Fruit fly (Drosophila melanogaster) whole organism, embryonic: ENCODE measurements around the gene CG15356.

Source experiments
- CG10267 ChIP-seq: fragments of 200-800 bp; sonication (Bioruptor generic); optimal IDR thresholded peaks from 2 replicates; lab custom pipeline; 2018; ENCODE audit warnings: missing biosample characterization, mild to moderate bottlenecking, missing genetic modification characterization, moderate library complexity
- CG10274 ChIP-seq: fragments of 200-800 bp; sonication (Bioruptor generic); optimal IDR thresholded peaks from 3 replicates; lab custom pipeline; 2017; ENCODE audit warnings: missing biosample characterization, mild to moderate bottlenecking, missing genetic modification characterization
- CG11085 ChIP-seq: fragments of 200-800 bp; sonication (Bioruptor generic); IDR thresholded peaks from 2 replicates; pipeline ENCODE4 v1.3.6; 2022; ENCODE audit warnings: missing biosample characterization, missing genetic modification characterization
- CG12104 ChIP-seq: fragments of 200-800 bp; sonication (Bioruptor generic); optimal IDR thresholded peaks from 3 replicates; lab custom pipeline; 2016; ENCODE audit warnings: missing biosample characterization, missing genetic modification characterization
- CG12659 ChIP-seq: fragments of 200-800 bp; sonication (Bioruptor generic); optimal IDR thresholded peaks from 3 replicates; lab custom pipeline; 2017; ENCODE audit warnings: mild to moderate bottlenecking, missing biosample characterization, missing genetic modification reagents, missing genetic modification characterization
- CG13123 ChIP-seq: fragments of 200-800 bp; sonication (Bioruptor generic); optimal IDR thresholded peaks from 2 replicates; lab custom pipeline; 2016; ENCODE audit warnings: missing biosample characterization, missing genetic modification characterization
- CG15073 ChIP-seq: fragments of 200-800 bp; sonication (Bioruptor generic); optimal IDR thresholded peaks from 2 replicates; lab custom pipeline; 2016; ENCODE audit warnings: missing biosample characterization, missing genetic modification characterization
- CG15269 ChIP-seq: fragments of 200-800 bp; sonication (Bioruptor generic); optimal IDR thresholded peaks from 2 replicates; lab custom pipeline; 2018; ENCODE audit warnings: missing biosample characterization, mild to moderate bottlenecking, missing genetic modification characterization, moderate library complexity
- CG15479 ChIP-seq: fragments of 200-800 bp; sonication (Bioruptor generic); optimal IDR thresholded peaks from 3 replicates; lab custom pipeline; 2019; ENCODE audit warnings: missing biosample characterization, mild to moderate bottlenecking, missing genetic modification characterization, moderate library complexity
- CG16813 ChIP-seq: fragments of 200-800 bp; sonication (Bioruptor generic); IDR thresholded peaks from 3 replicates; pipeline ENCODE4 v1.3.6; 2022; ENCODE audit warnings: missing biosample characterization, missing genetic modification characterization; ENCODE audit not compliant: partially characterized antibody
- CG18262 ChIP-seq: fragments of 200-800 bp; optimal IDR thresholded peaks from 3 replicates; lab custom pipeline; 2019; ENCODE audit warnings: missing biosample characterization, mild to moderate bottlenecking, missing genetic modification characterization, moderate library complexity
- CG2116 ChIP-seq: fragments of 200-800 bp; sonication (Bioruptor generic); optimal IDR thresholded peaks from 3 replicates; lab custom pipeline; 2018; ENCODE audit warnings: missing biosample characterization, mild to moderate bottlenecking, missing genetic modification characterization
- CG32532 ChIP-seq: fragments of 200-800 bp; sonication (Bioruptor generic); IDR thresholded peaks from 2 replicates; pipeline ENCODE4 v1.3.6; 2022; ENCODE audit warnings: missing biosample characterization, missing genetic modification characterization
- CG7786 ChIP-seq: fragments of 200-800 bp; sonication (Bioruptor generic); optimal IDR thresholded peaks from 2 replicates; lab custom pipeline; 2016; ENCODE audit warnings: missing biosample characterization, missing genetic modification characterization
- CG8089 ChIP-seq: fragments of 200-800 bp; sonication (Bioruptor generic); optimal IDR thresholded peaks from 3 replicates; lab custom pipeline; 2016; ENCODE audit warnings: missing biosample characterization, missing genetic modification characterization
- CG8281 ChIP-seq: fragments of 200-800 bp; sonication (Bioruptor generic); optimal IDR thresholded peaks from 2 replicates; lab custom pipeline; 2018; ENCODE audit warnings: missing biosample characterization, mild to moderate bottlenecking, missing genetic modification characterization, moderate library complexity
- CkIIα-i1 ChIP-seq: fragments of 200-800 bp; sonication (Bioruptor generic); IDR thresholded peaks from 2 replicates; pipeline ENCODE4 v1.3.6; 2022; ENCODE audit warnings: missing biosample characterization, missing genetic modification characterization
- Dbx ChIP-seq: fragments of 200-800 bp; sonication (Bioruptor generic); IDR thresholded peaks from 3 replicates; pipeline ENCODE4 v1.3.6; 2022; ENCODE audit warnings: missing biosample characterization, missing genetic modification characterization
- Gug ChIP-seq: fragments of 200-800 bp; sonication (Bioruptor generic); IDR thresholded peaks from 4 replicates; pipeline ENCODE4 v1.3.6; 2022; ENCODE audit warnings: missing biosample characterization, missing genetic modification characterization
- Hey ChIP-seq: fragments of 200-800 bp; sonication (Bioruptor generic); optimal IDR thresholded peaks from 3 replicates; lab custom pipeline; 2018; ENCODE audit warnings: missing biosample characterization, mild to moderate bottlenecking, missing genetic modification characterization
- MESR4 ChIP-seq: fragments of 200-800 bp; sonication (Bioruptor generic); optimal IDR thresholded peaks from 2 replicates; lab custom pipeline; 2018; ENCODE audit warnings: missing biosample characterization, mild to moderate bottlenecking, missing genetic modification characterization, moderate library complexity
- NK7.1 ChIP-seq: fragments of 200-800 bp; sonication (Bioruptor generic); optimal IDR thresholded peaks from 3 replicates; lab custom pipeline; 2016; ENCODE audit warnings: missing biosample characterization, missing genetic modification characterization
- Nf-YB ChIP-seq: fragments of 200-800 bp; sonication (Bioruptor generic); optimal IDR thresholded peaks from 3 replicates; lab custom pipeline; 2019; ENCODE audit warnings: missing biosample characterization, mild to moderate bottlenecking, missing genetic modification characterization, moderate library complexity
- Nf-YC ChIP-seq: fragments of 200-800 bp; optimal IDR thresholded peaks from 3 replicates; lab custom pipeline; 2019; ENCODE audit warnings: missing biosample characterization, mild to moderate bottlenecking, missing genetic modification characterization, moderate library complexity
- Oaz ChIP-seq: fragments of 200-800 bp; sonication (Bioruptor generic); IDR thresholded peaks from 2 replicates; pipeline ENCODE4 v1.3.6; 2022; ENCODE audit warnings: missing biosample characterization, missing genetic modification characterization
- crol ChIP-seq: fragments of 200-800 bp; sonication (Bioruptor generic); IDR thresholded peaks from 2 replicates; pipeline ENCODE4 v1.3.6; 2022; ENCODE audit warnings: missing biosample characterization, missing genetic modification characterization
- dpn ChIP-seq, 2 experiments: fragments of 200-800 bp; sonication (Bioruptor generic); optimal IDR thresholded peaks; 3 replicates each; lab custom pipeline; 2016; ENCODE audit warnings: missing biosample characterization in 2 of 2, missing genetic modification characterization in 2 of 2
- gcm ChIP-seq: fragments of 200-800 bp; sonication (Bioruptor generic); optimal IDR thresholded peaks from 2 replicates; lab custom pipeline; 2019; ENCODE audit warnings: missing biosample characterization, mild to moderate bottlenecking, missing genetic modification characterization, moderate library complexity
- gsb ChIP-seq: fragments of 200-800 bp; sonication (Bioruptor generic); IDR thresholded peaks from 2 replicates; pipeline ENCODE4 v1.3.6; 2022; ENCODE audit warnings: missing biosample characterization, missing genetic modification characterization
- ind ChIP-seq: fragments of 200-800 bp; sonication (Bioruptor generic); optimal IDR thresholded peaks from 3 replicates; lab custom pipeline; 2016; ENCODE audit warnings: missing biosample characterization, missing genetic modification characterization
- jigr1 ChIP-seq: fragments of 200-800 bp; sonication (Bioruptor generic); IDR thresholded peaks from 3 replicates; pipeline ENCODE4 v1.3.6; 2022; ENCODE audit warnings: missing biosample characterization, missing genetic modification characterization
- nerfin-2 ChIP-seq: fragments of 200-800 bp; sonication (Bioruptor generic); IDR thresholded peaks from 2 replicates; pipeline ENCODE4 v1.3.6; 2022; ENCODE audit warnings: missing biosample characterization, missing genetic modification characterization; ENCODE audit not compliant: partially characterized antibody
- oc ChIP-seq: fragments of 200-800 bp; sonication (Bioruptor generic); optimal IDR thresholded peaks from 2 replicates; lab custom pipeline; 2018; ENCODE audit warnings: missing biosample characterization, mild to moderate bottlenecking, missing genetic modification characterization, moderate library complexity
- pros ChIP-seq: fragments of 200-800 bp; sonication (Bioruptor generic); optimal IDR thresholded peaks from 3 replicates; lab custom pipeline; 2019; ENCODE audit warnings: missing biosample characterization, mild to moderate bottlenecking, missing genetic modification characterization, moderate library complexity
- sna ChIP-seq: fragments of 200-800 bp; sonication (Bioruptor generic); IDR thresholded peaks from 2 replicates; pipeline ENCODE4 v1.3.6; 2022; ENCODE audit warnings: missing biosample characterization, missing genetic modification characterization; ENCODE audit not compliant: partially characterized antibody
- sug ChIP-seq: fragments of 200-800 bp; optimal IDR thresholded peaks from 2 replicates; lab custom pipeline; 2019; ENCODE audit warnings: missing biosample characterization, mild to moderate bottlenecking, missing genetic modification characterization, moderate library complexity
- tll ChIP-seq, 2 experiments: fragments of 200-800 bp in 1 of 2; fragments of >200 bp in 1 of 2; sonication (Bioruptor generic) in 1 of 2; optimal IDR thresholded peaks; 2 replicates each; lab custom pipeline; 2017 to 2019; ENCODE audit warnings: missing biosample characterization in 2 of 2, missing genetic modification characterization in 2 of 2, mild to moderate bottlenecking in 1 of 2, moderate library complexity in 1 of 2
- unpg ChIP-seq: fragments of 200-800 bp; sonication (Bioruptor generic); optimal IDR thresholded peaks from 3 replicates; lab custom pipeline; 2018; ENCODE audit warnings: missing biosample characterization, mild to moderate bottlenecking, missing genetic modification characterization, moderate library complexity
- wek ChIP-seq: fragments of 200-800 bp; sonication (Bioruptor generic); optimal IDR thresholded peaks from 3 replicates; lab custom pipeline; 2018; ENCODE audit warnings: missing biosample characterization, mild to moderate bottlenecking, missing genetic modification characterization, moderate library complexity

CG15356 gene

dm6 chr2L:1954541-1954940 is 26.0 kb downstream of the CG15356 start (continued):
- TF ChIP-seq CG13123 (GFP tag; lab: Kevin White, UChicago), result no peak
- no peak for TF ChIP-seq NK7.1 (GFP tag; lab: Kevin White, UChicago)
- 0 out of 2 replicates have a peak, but pooled peaks have one; percentile 14 for TF ChIP-seq crol (GFP tag; lab: Robert Waterston, UW)
- TF ChIP-seq MESR4 (GFP tag; lab: Kevin White, UChicago), result no peak
- TF ChIP-seq CG18262 (tag; lab: Kevin White, UChicago), result no peak
- no peak for TF ChIP-seq gsb (GFP tag; lab: Robert Waterston, UW)
- no peak for TF ChIP-seq CG15269 (tag; lab: Kevin White, UChicago)
- TF ChIP-seq jigr1 (GFP tag; lab: Robert Waterston, UW), result no peak
- peak; percentile 31 for TF ChIP-seq pros (GFP tag; lab: Kevin White, UChicago)
- TF ChIP-seq tll (GFP tag; optimal IDR thresholded peaks at IDR 0.05; lab: Kevin White, UChicago), result peak in 1 of 2 experiments; percentile 48
- TF ChIP-seq Nf-YB, result peak; percentile 95
- no peak for TF ChIP-seq sug
- peak; percentile 96 for TF ChIP-seq Nf-YC

- TF ChIP-seq Gug (GFP tag; lab: Robert Waterston, UW) (no peak), CG15479 (GFP tag; lab: Kevin White, UChicago) (peak; percentile 66), gcm (GFP tag; lab: Kevin White, UChicago) (no peak), CG12104 (GFP tag; lab: Kevin White, UChicago) (no peak), ind (GFP tag; lab: Kevin White, UChicago) (no peak), Hey (tag; lab: Kevin White, UChicago) (no peak), oc (tag; lab: Kevin White, UChicago) (peak; percentile 14), CG10274 (GFP tag; lab: Kevin White, UChicago) (no peak), nerfin-2 (GFP tag; lab: Robert Waterston, UW) (no peak), crol (GFP tag; lab: Robert Waterston, UW) (0 out of 2 replicates have a peak, but pooled peaks have one; percentile 38)
Measured at dm6 chr2L:1947959-1948358, 32.6 kb downstream of the CG15356 start.

- TF ChIP-seq Oaz, result no peak
- TF ChIP-seq CG10267, result no peak
- TF ChIP-seq CG11085 (GFP tag; lab: Robert Waterston, UW), result no peak
- TF ChIP-seq dpn (GFP tag; optimal IDR thresholded peaks at IDR 0.05; lab: Kevin White, UChicago), result no peak
- no peak for TF ChIP-seq CG8281
- no peak for TF ChIP-seq unpg (GFP tag; lab: Kevin White, UChicago)
- TF ChIP-seq CkIIα-i1 (GFP tag; lab: Robert Waterston, UW), result no peak
- no peak for TF ChIP-seq CG16813 (GFP tag; lab: Robert Waterston, UW)
- no peak for TF ChIP-seq CG12659 (GFP tag; lab: Kevin White, UChicago)
- no peak for TF ChIP-seq CG7786 (GFP tag; lab: Kevin White, UChicago)
- TF ChIP-seq CG2116 (GFP tag; lab: Kevin White, UChicago), result no peak
- no peak for TF ChIP-seq CG15073 (GFP tag; lab: Kevin White, UChicago)
- no peak for TF ChIP-seq CG32532
- no peak for TF ChIP-seq CG8089 (GFP tag; lab: Kevin White, UChicago)
- TF ChIP-seq Dbx (GFP tag; lab: Robert Waterston, UW), result no peak
- no peak for TF ChIP-seq wek (GFP tag; lab: Kevin White, UChicago)
- TF ChIP-seq sna (GFP tag; lab: Robert Waterston, UW), result no peak
Measured at dm6 chr2L:1946628-1947027, 33.9 kb downstream of the CG15356 start, which contains the start of gene CG33673. CG33673 (minus strand) TSS chr2L:1946728.
